Fruit fly (Drosophila melanogaster): ENCODE measurements around the gene CG12375.

DNA sequence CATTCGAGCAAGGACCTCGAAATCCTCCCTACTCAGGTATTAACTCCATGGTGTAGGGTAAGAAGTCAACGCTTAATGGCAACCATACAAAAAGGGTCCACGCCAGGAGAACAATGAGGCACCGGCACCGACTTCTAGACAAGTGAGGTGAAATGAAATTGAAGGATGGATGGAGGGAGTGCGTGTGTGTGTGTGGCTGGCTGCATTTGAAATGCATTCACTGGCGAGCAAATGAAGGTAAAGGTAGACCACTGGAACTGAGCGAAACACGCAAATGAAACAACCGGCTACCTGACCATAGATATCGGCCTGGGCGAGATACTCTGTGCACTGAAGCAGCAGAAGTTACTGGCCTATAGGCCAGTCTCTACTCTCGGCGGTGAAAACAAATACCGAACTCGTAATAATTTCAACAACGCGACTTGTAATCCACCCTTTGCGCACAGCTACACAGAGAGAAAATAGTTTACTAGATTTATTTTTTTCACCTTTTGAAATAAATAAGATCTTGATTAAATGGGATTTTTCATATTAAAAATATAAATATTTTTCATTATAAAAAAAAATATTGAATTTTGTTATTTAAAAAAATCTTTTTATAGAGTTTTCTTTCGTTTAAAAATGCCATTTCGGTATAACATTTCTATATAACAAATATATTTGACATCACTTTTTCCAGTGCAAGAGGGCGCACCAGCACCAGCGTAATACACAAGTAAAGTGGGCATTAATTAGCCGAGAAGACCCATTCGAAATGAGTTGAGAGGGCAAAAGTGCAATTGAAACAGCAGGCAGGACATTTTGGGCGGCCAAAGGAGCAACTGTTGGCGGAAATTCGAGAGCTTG, 44.8 kb downstream of the CG12375 start:
- TF ChIP-seq D1 (tag; optimal IDR thresholded peaks at IDR 0.05) = peak; percentile 54
- no peak for TF ChIP-seq CG13204 (GFP tag; optimal IDR thresholded peaks at IDR 0.05)
- no peak for TF ChIP-seq EcR (GFP tag; optimal IDR thresholded peaks at IDR 0.05)
- peak; percentile 72 for TF ChIP-seq CG34367 (tag; optimal IDR thresholded peaks at IDR 0.05)
- no peak for TF ChIP-seq CG8159 (tag; optimal IDR thresholded peaks at IDR 0.05)
- no peak for TF ChIP-seq Pif1B (GFP tag; optimal IDR thresholded peaks at IDR 0.05)
- TF ChIP-seq rn (GFP tag; IDR thresholded peaks at IDR 0.05) = no peak
- TF ChIP-seq CG10348 (GFP tag; IDR thresholded peaks at IDR 0.05) = 0 out of 2 replicates have a peak, but pooled peaks have one; percentile 29
